Fruit fly (Drosophila melanogaster): ENCODE measurements around the gene ACXD.

dm6 chr3L:2256422-2257172 lies 19.2 kb downstream of the ACXD start:
- TF ChIP-seq CG12768 (GFP tag; optimal IDR thresholded peaks at IDR 0.05) (no peak), CG14711 (tag; optimal IDR thresholded peaks at IDR 0.05) (no peak)
